Fruit fly (Drosophila melanogaster) whole organism, embryonic: ENCODE results near the gene CG33282.

Experiments used
- Awh ChIP-seq: fragments of 200-800 bp; sonication (Bioruptor generic); IDR thresholded peaks from 2 replicates; pipeline ENCODE4, ENCODE4 v1.3.6; 2022; ENCODE audit warnings: missing biosample characterization, missing genetic modification characterization
- CG1024 ChIP-seq: fragments of 200-800 bp; sonication (Bioruptor generic); IDR thresholded peaks from 2 replicates; pipeline ENCODE4 v1.3.6; 2022; ENCODE audit warnings: missing biosample characterization, missing genetic modification characterization
- CG10274 ChIP-seq: fragments of 200-800 bp; sonication (Bioruptor generic); optimal IDR thresholded peaks from 3 replicates; lab custom pipeline; 2017; ENCODE audit warnings: missing biosample characterization, mild to moderate bottlenecking, missing genetic modification characterization
- CG10959 ChIP-seq: fragments of 200-800 bp; sonication (Bioruptor generic); IDR thresholded peaks from 2 replicates; pipeline ENCODE4 v1.3.6; 2022; ENCODE audit warnings: missing biosample characterization, missing genetic modification characterization
- CG12071 ChIP-seq: fragments of 200-800 bp; sonication (Bioruptor generic); optimal IDR thresholded peaks from 3 replicates; lab custom pipeline; 2018; ENCODE audit warnings: missing biosample characterization, mild to moderate bottlenecking, missing genetic modification characterization
- CG12219 ChIP-seq: fragments of 200-800 bp; sonication (Bioruptor generic); optimal IDR thresholded peaks from 3 replicates; lab custom pipeline; 2018; ENCODE audit warnings: missing biosample characterization, mild to moderate bottlenecking, missing genetic modification characterization
- CG12391 ChIP-seq: fragments of 200-800 bp; sonication (Bioruptor generic); optimal IDR thresholded peaks from 3 replicates; lab custom pipeline; 2018; ENCODE audit warnings: missing biosample characterization, mild to moderate bottlenecking, missing genetic modification characterization, moderate library complexity
- CG12744 ChIP-seq: fragments of 200-800 bp; sonication (Bioruptor generic); optimal IDR thresholded peaks from 2 replicates; lab custom pipeline; 2016; ENCODE audit warnings: missing biosample characterization, missing genetic modification characterization
- CG12769 ChIP-seq: fragments of 200-800 bp; sonication (Bioruptor generic); optimal IDR thresholded peaks from 2 replicates; lab custom pipeline; 2019; ENCODE audit warnings: missing biosample characterization, mild to moderate bottlenecking, missing genetic modification characterization, moderate library complexity
- CG1603 ChIP-seq: fragments of 200-800 bp; sonication (Bioruptor generic); optimal IDR thresholded peaks from 2 replicates; lab custom pipeline; 2019; ENCODE audit warnings: missing biosample characterization, mild to moderate bottlenecking, missing genetic modification characterization, moderate library complexity
- CG16863 ChIP-seq: fragments of 200-800 bp; sonication (Bioruptor generic); optimal IDR thresholded peaks from 3 replicates; lab custom pipeline; 2016; ENCODE audit warnings: missing biosample characterization, missing genetic modification characterization
- CG17385 ChIP-seq: fragments of 200-800 bp; sonication (Bioruptor generic); optimal IDR thresholded peaks from 3 replicates; lab custom pipeline; 2018; ENCODE audit warnings: missing biosample characterization, mild to moderate bottlenecking, missing genetic modification characterization
- CG1832 ChIP-seq: fragments of 200-800 bp; sonication (Bioruptor generic); optimal IDR thresholded peaks from 2 replicates; lab custom pipeline; 2017; ENCODE audit warnings: missing biosample characterization, mild to moderate bottlenecking, missing genetic modification characterization, inconsistent platforms
- CG18476 ChIP-seq: fragments of 200-800 bp; sonication (Bioruptor generic); optimal IDR thresholded peaks from 2 replicates; lab custom pipeline; 2016; ENCODE audit warnings: missing biosample characterization, mild to moderate bottlenecking, missing genetic modification characterization
- CG2875 ChIP-seq: fragments of 200-800 bp; sonication (Bioruptor generic); optimal IDR thresholded peaks from 2 replicates; lab custom pipeline; 2017; ENCODE audit warnings: missing biosample characterization, mild to moderate bottlenecking, missing genetic modification characterization, missing genetic modification reagents
- CG31365 ChIP-seq: fragments of 200-800 bp; sonication (Bioruptor generic); optimal IDR thresholded peaks from 2 replicates; lab custom pipeline; 2018; ENCODE audit warnings: missing biosample characterization, mild to moderate bottlenecking, missing genetic modification characterization
- CG31388 ChIP-seq: fragments of 200-800 bp; sonication (Bioruptor generic); optimal IDR thresholded peaks from 2 replicates; lab custom pipeline; 2016; ENCODE audit warnings: missing biosample characterization, missing genetic modification characterization
- CG32772 ChIP-seq: fragments of 200-800 bp; sonication (Bioruptor generic); IDR thresholded peaks from 2 replicates; pipeline ENCODE4 v1.3.6; 2022; ENCODE audit warnings: missing biosample characterization, missing genetic modification characterization
- CG4424 ChIP-seq: fragments of 200-800 bp; sonication (Bioruptor generic); optimal IDR thresholded peaks from 3 replicates; lab custom pipeline; 2016; ENCODE audit warnings: missing biosample characterization, missing genetic modification characterization
- CG6254 ChIP-seq: fragments of 200-800 bp; sonication (Bioruptor generic); optimal IDR thresholded peaks from 3 replicates; lab custom pipeline; 2017; ENCODE audit warnings: mild to moderate bottlenecking, missing biosample characterization, missing genetic modification reagents, missing genetic modification characterization
- CG7839 ChIP-seq: fragments of 200-800 bp; sonication (Bioruptor generic); optimal IDR thresholded peaks from 3 replicates; lab custom pipeline; 2018; ENCODE audit warnings: missing biosample characterization, mild to moderate bottlenecking, missing genetic modification characterization, moderate library complexity
- CG7963 ChIP-seq: fragments of 200-800 bp; sonication (Bioruptor generic); IDR thresholded peaks from 3 replicates; pipeline ENCODE4 v1.3.6; 2022; ENCODE audit warnings: missing biosample characterization, missing genetic modification characterization; ENCODE audit not compliant: partially characterized antibody
- CG9215 ChIP-seq: fragments of 200-800 bp; sonication (Bioruptor generic); IDR thresholded peaks from 2 replicates; pipeline ENCODE4 v1.3.6; 2022; ENCODE audit warnings: missing biosample characterization, missing genetic modification characterization
- CG9609 ChIP-seq: fragments of 200-800 bp; sonication (Bioruptor generic); optimal IDR thresholded peaks from 3 replicates; lab custom pipeline; 2016; ENCODE audit warnings: missing biosample characterization, missing genetic modification characterization
- CkIIα-i1 ChIP-seq: fragments of 200-800 bp; sonication (Bioruptor generic); IDR thresholded peaks from 2 replicates; pipeline ENCODE4 v1.3.6; 2022; ENCODE audit warnings: missing biosample characterization, missing genetic modification characterization
- Dbx ChIP-seq: fragments of 200-800 bp; sonication (Bioruptor generic); IDR thresholded peaks from 3 replicates; pipeline ENCODE4 v1.3.6; 2022; ENCODE audit warnings: missing biosample characterization, missing genetic modification characterization
- Dp ChIP-seq: fragments of 200-800 bp; sonication (Bioruptor generic); optimal IDR thresholded peaks from 2 replicates; lab custom pipeline; 2018; ENCODE audit warnings: missing biosample characterization, mild to moderate bottlenecking, missing genetic modification characterization, moderate library complexity
- Dref ChIP-seq: fragments of 200-800 bp; sonication (Bioruptor generic); IDR thresholded peaks from 2 replicates; pipeline ENCODE4 v1.3.6; 2022; ENCODE audit warnings: missing biosample characterization, missing genetic modification characterization
- Hey ChIP-seq: fragments of 200-800 bp; sonication (Bioruptor generic); optimal IDR thresholded peaks from 3 replicates; lab custom pipeline; 2018; ENCODE audit warnings: missing biosample characterization, mild to moderate bottlenecking, missing genetic modification characterization
- HmgD ChIP-seq: fragments of 200-800 bp; sonication (Bioruptor generic); optimal IDR thresholded peaks from 3 replicates; lab custom pipeline; 2016; ENCODE audit warnings: missing biosample characterization, missing genetic modification characterization
- Optix ChIP-seq: fragments of 200-800 bp; sonication (Bioruptor generic); IDR thresholded peaks from 3 replicates; pipeline ENCODE4 v1.3.6; 2022; ENCODE audit warnings: missing biosample characterization, missing genetic modification characterization
- PHDP ChIP-seq: fragments of 200-800 bp; sonication (Bioruptor generic); optimal IDR thresholded peaks from 3 replicates; lab custom pipeline; 2018; ENCODE audit warnings: missing biosample characterization, mild to moderate bottlenecking, missing genetic modification characterization, moderate library complexity
- Ptx1 ChIP-seq: fragments of 200-800 bp; sonication (Bioruptor generic); IDR thresholded peaks from 2 replicates; pipeline ENCODE4 v1.3.6; 2022; ENCODE audit warnings: missing biosample characterization, missing genetic modification characterization
- Side ChIP-seq: fragments of 200-800 bp; sonication (Bioruptor generic); optimal IDR thresholded peaks from 2 replicates; lab custom pipeline; 2016; ENCODE audit warnings: missing biosample characterization, missing genetic modification characterization
- az2 ChIP-seq: fragments of 200-800 bp; sonication (Bioruptor generic); optimal IDR thresholded peaks from 3 replicates; lab custom pipeline; 2016; ENCODE audit warnings: missing biosample characterization, missing genetic modification characterization
- bowl ChIP-seq: fragments of 200-800 bp; sonication (Bioruptor generic); IDR thresholded peaks from 2 replicates; pipeline ENCODE4 v1.3.6; 2022; ENCODE audit warnings: missing biosample characterization, missing genetic modification characterization
- cad ChIP-seq: fragments of >200 bp; optimal IDR thresholded peaks from 2 replicates; lab custom pipeline; 2017; ENCODE audit warnings: missing biosample characterization, missing genetic modification characterization
- ci ChIP-seq: fragments of 200-800 bp; sonication (Bioruptor generic); IDR thresholded peaks from 3 replicates; pipeline ENCODE4 v1.3.6; 2022; ENCODE audit warnings: missing biosample characterization, missing genetic modification characterization
- dati ChIP-seq: fragments of 200-800 bp; sonication (Bioruptor generic); IDR thresholded peaks from 2 replicates; pipeline ENCODE4 v1.3.6; 2022; ENCODE audit warnings: missing biosample characterization, missing genetic modification characterization
- dimm ChIP-seq: fragments of 200-800 bp; sonication (Bioruptor generic); IDR thresholded peaks from 2 replicates; pipeline ENCODE4 v1.3.6; 2022; ENCODE audit warnings: missing biosample characterization, missing genetic modification characterization
- ems ChIP-seq: fragments of 200-800 bp; sonication (Bioruptor generic); optimal IDR thresholded peaks from 3 replicates; lab custom pipeline; 2016; ENCODE audit warnings: missing biosample characterization, missing genetic modification characterization
- eve ChIP-seq, 2 experiments: fragments of >200 bp; optimal IDR thresholded peaks; 2 replicates each; lab custom pipeline; 2017; ENCODE audit warnings: missing biosample characterization in 2 of 2, missing genetic modification characterization in 2 of 2
- gcm2 ChIP-seq: fragments of 200-800 bp; sonication (Bioruptor generic); optimal IDR thresholded peaks from 2 replicates; lab custom pipeline; 2016; ENCODE audit warnings: missing biosample characterization, missing genetic modification characterization
- gt ChIP-seq: fragments of 200-800 bp; sonication (Bioruptor generic); IDR thresholded peaks from 2 replicates; pipeline ENCODE4 v1.3.6; 2022; ENCODE audit warnings: missing biosample characterization, missing genetic modification characterization
- inv ChIP-seq: fragments of 200-800 bp; sonication (Bioruptor generic); IDR thresholded peaks from 2 replicates; pipeline ENCODE4 v1.3.6; 2022; ENCODE audit warnings: missing biosample characterization, missing genetic modification characterization; ENCODE audit not compliant: partially characterized antibody
- knrl ChIP-seq: fragments of 200-800 bp; sonication (Bioruptor generic); IDR thresholded peaks from 3 replicates; pipeline ENCODE4 v1.3.6; 2022; ENCODE audit warnings: missing biosample characterization, missing genetic modification characterization; ENCODE audit not compliant: partially characterized antibody
- nmo ChIP-seq: fragments of 200-800 bp; sonication (Bioruptor generic); optimal IDR thresholded peaks from 2 replicates; lab custom pipeline; 2018; ENCODE audit warnings: missing biosample characterization, mild to moderate bottlenecking, missing genetic modification characterization, moderate library complexity
- org-1 ChIP-seq: fragments of 200-800 bp; sonication (Bioruptor generic); optimal IDR thresholded peaks from 2 replicates; lab custom pipeline; 2017; ENCODE audit warnings: missing biosample characterization, missing genetic modification characterization
- repo ChIP-seq: fragments of 200-800 bp; sonication (Bioruptor generic); optimal IDR thresholded peaks from 2 replicates; lab custom pipeline; 2016; ENCODE audit warnings: missing biosample characterization, missing genetic modification characterization
- slp2 ChIP-seq: fragments of 200-800 bp; sonication (Bioruptor generic); optimal IDR thresholded peaks from 2 replicates; lab custom pipeline; 2016; ENCODE audit warnings: missing biosample characterization, missing genetic modification characterization
- sr ChIP-seq: fragments of 200-800 bp; sonication (Bioruptor generic); IDR thresholded peaks from 3 replicates; pipeline ENCODE4 v1.3.6; 2022; ENCODE audit warnings: missing biosample characterization, missing genetic modification characterization
- toy ChIP-seq: fragments of 200-800 bp; sonication (Bioruptor generic); IDR thresholded peaks from 2 replicates; pipeline ENCODE4 v1.3.6; 2022; ENCODE audit warnings: missing biosample characterization, missing genetic modification characterization

Gene CG33282

DNA sequence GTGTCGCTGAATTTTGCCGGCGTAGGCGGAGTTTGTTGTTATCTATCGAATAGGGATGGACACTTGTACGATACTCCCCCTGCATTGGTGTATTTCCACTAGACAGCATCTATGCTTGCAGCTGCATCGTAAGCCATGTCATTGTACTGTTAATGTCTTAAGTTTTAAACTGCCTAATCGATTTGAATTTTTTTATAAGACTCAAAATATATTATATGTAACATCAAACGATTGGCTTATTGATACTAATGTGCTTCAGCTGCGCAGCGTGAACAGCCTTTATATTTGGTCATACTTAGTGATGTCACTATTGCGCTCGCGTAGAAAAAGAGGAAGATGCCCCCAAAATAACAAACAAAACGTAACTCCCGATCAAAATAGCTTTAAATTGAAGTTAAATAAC is 49.0 kb downstream of the CG33282 start, which contains the start of the genes CG9662 and Ptpa (continued):
- peak; percentile 93 for TF ChIP-seq nmo (GFP tag; lab: Kevin White, UChicago)
- peak; percentile 72 for TF ChIP-seq CG16863
- peak; percentile 15 for TF ChIP-seq gcm2 (GFP tag; lab: Kevin White, UChicago)
- TF ChIP-seq dimm (GFP tag; lab: Robert Waterston, UW) = peak; percentile 26; the same call in 1 of the 2 replicates
- TF ChIP-seq CG32772 (GFP tag; lab: Robert Waterston, UW) = peak; percentile 76
- no peak for TF ChIP-seq CG1832 (GFP tag; lab: Kevin White, UChicago)
- peak; percentile 89 for TF ChIP-seq CG1603
- TF ChIP-seq HmgD (GFP tag; lab: Kevin White, UChicago) = peak; percentile 43
- peak; percentile 41 for TF ChIP-seq CG31388
- TF ChIP-seq CG10959 (GFP tag; lab: Robert Waterston, UW) = peak; percentile 60
- TF ChIP-seq CG12744 (GFP tag; lab: Kevin White, UChicago) = peak; percentile 75
- peak; percentile 91 for TF ChIP-seq CG17385 (GFP tag; lab: Kevin White, UChicago)
- TF ChIP-seq Side = peak; percentile 74
- TF ChIP-seq CG12391 = peak; percentile 89
- TF ChIP-seq org-1 (GFP tag; lab: Kevin White, UChicago) = peak; percentile 8
- no peak for TF ChIP-seq CG10274 (GFP tag; lab: Kevin White, UChicago)
- peak; percentile 76 for TF ChIP-seq PHDP
- no peak for TF ChIP-seq eve (GFP tag; optimal IDR thresholded peaks at IDR 0.05; lab: Kevin White, UChicago)
- no peak for TF ChIP-seq CG6254 (GFP tag; lab: Kevin White, UChicago)
- peak; percentile 98 for TF ChIP-seq knrl
- peak; percentile 87 for TF ChIP-seq CG12769 (tag; lab: Kevin White, UChicago)
- peak; percentile 82 for TF ChIP-seq ems (GFP tag; lab: Kevin White, UChicago)
- TF ChIP-seq Dref (GFP tag; lab: Robert Waterston, UW) = peak; percentile 36; the same call in 1 of the 2 replicates
- TF ChIP-seq repo (GFP tag; lab: Kevin White, UChicago) = peak; percentile 65
- TF ChIP-seq CG12219 (GFP tag; lab: Kevin White, UChicago) = no peak
- no peak for TF ChIP-seq CG12071 (GFP tag; lab: Kevin White, UChicago)
- peak; percentile 90 for TF ChIP-seq Ptx1
- TF ChIP-seq gt (GFP tag; lab: Robert Waterston, UW) = 0 out of 2 replicates have a peak, but pooled peaks have one; percentile 23
- no peak for TF ChIP-seq cad (GFP tag; lab: Kevin White, UChicago)
- peak; percentile 10 for TF ChIP-seq Hey (tag; lab: Kevin White, UChicago)
- TF ChIP-seq slp2 (GFP tag; lab: Kevin White, UChicago) = peak; percentile 71
- peak; percentile 81 for TF ChIP-seq CG4424 (GFP tag; lab: Kevin White, UChicago)
- TF ChIP-seq CkIIα-i1 (GFP tag; lab: Robert Waterston, UW) = no peak
- TF ChIP-seq sr (GFP tag; lab: Robert Waterston, UW) = peak; percentile 59; the same call in 1 of the 3 replicates
- no peak for TF ChIP-seq dati (GFP tag; lab: Robert Waterston, UW)
- TF ChIP-seq az2 (GFP tag; lab: Kevin White, UChicago) = peak; percentile 80
- TF ChIP-seq toy = no peak
- TF ChIP-seq bowl = no peak
- peak; percentile 93 for TF ChIP-seq Dbx (GFP tag; lab: Robert Waterston, UW)
- TF ChIP-seq CG2875 (GFP tag; lab: Kevin White, UChicago) = peak; percentile 31
- TF ChIP-seq CG7963 (GFP tag; lab: Robert Waterston, UW) = peak; percentile 77
- peak; percentile 63 for TF ChIP-seq Awh
- TF ChIP-seq ci (GFP tag; lab: Robert Waterston, UW) = peak; percentile 66; the same call in 2 of the 3 replicates
- peak; percentile 67 for TF ChIP-seq CG18476 (GFP tag; lab: Kevin White, UChicago)
- peak; percentile 73 for TF ChIP-seq CG9609 (GFP tag; lab: Kevin White, UChicago)
- peak; percentile 93 for TF ChIP-seq inv (GFP tag; lab: Robert Waterston, UW)
- TF ChIP-seq CG31365 (tag; lab: Kevin White, UChicago) = no peak
- peak; percentile 53; the same call in 1 of the 2 replicates for TF ChIP-seq CG1024 (GFP tag; lab: Robert Waterston, UW)
- TF ChIP-seq Dp = peak; percentile 35
- peak; percentile 89 for TF ChIP-seq CG9215 (GFP tag; lab: Robert Waterston, UW)
- peak; percentile 82 for TF ChIP-seq Optix (GFP tag; lab: Robert Waterston, UW)
- TF ChIP-seq CG7839 = peak; percentile 78
